Worm (Caenorhabditis elegans): Measurements from ENCODE around the gene swt-4.

DNA sequence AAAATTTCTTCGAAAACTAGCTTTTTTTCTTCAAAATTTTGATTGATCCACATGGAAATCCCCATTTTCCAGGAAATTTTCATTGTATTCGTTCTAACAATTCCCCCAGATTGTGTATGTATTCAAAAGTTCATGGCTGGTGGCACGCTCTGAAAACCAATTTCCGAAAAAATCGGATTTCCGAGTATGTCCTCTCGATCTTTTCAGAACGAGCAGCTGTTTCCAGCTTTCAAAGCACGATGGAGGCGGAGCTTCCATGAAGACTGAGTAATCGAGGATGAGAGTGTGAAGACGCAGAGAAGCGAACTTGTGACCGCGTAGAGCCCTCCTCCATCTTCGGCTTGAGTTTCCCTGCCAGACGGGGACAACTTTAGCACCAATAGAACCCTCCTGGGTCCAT lies 24.6 kb downstream of the swt-4 start:
- no peak for TF ChIP-seq aly-1 (tag; optimal IDR thresholded peaks at IDR 0.05)
- TF ChIP-seq pes-1 (GFP tag; IDR thresholded peaks at IDR 0.05): no peak
- TF ChIP-seq sea-1 (GFP tag; conservative IDR thresholded peaks at IDR 0.05): no peak
- no peak for TF ChIP-seq flt-1 (GFP tag; IDR thresholded peaks at IDR 0.05)
- TF ChIP-seq hmg-4 (GFP tag; optimal IDR thresholded peaks at IDR 0.05): no peak

All from whole organism, early embryonic.